Fruit fly (Drosophila melanogaster) whole organism, prepupa: Measurements from ENCODE around the gene Ugt35A1.

ENCODE experiments used
- CG1621 ChIP-seq: fragments of 200-800 bp; sonication (Bioruptor generic); optimal IDR thresholded peaks from 3 replicates; lab custom pipeline; 2018; ENCODE audit warnings: missing biosample characterization, mild to moderate bottlenecking, missing genetic modification characterization
- CG3919 ChIP-seq: fragments of 200-800 bp; sonication (Bioruptor generic); optimal IDR thresholded peaks from 3 replicates; lab custom pipeline; 2016; ENCODE audit warnings: missing biosample characterization, missing genetic modification characterization
- CG8632 ChIP-seq: fragments of 200-800 bp; sonication (Bioruptor generic); optimal IDR thresholded peaks from 3 replicates; lab custom pipeline; 2016; ENCODE audit warnings: missing biosample characterization, missing genetic modification characterization
- Gug ChIP-seq: fragments of 200-800 bp; sonication (Bioruptor generic); IDR thresholded peaks from 2 replicates; pipeline ENCODE4 v1.3.6; 2022; ENCODE audit warnings: missing biosample characterization, missing genetic modification characterization
- Met ChIP-seq: fragments of 200-800 bp; sonication (Bioruptor generic); optimal IDR thresholded peaks from 3 replicates; lab custom pipeline; 2016; ENCODE audit warnings: missing biosample characterization, missing genetic modification characterization
- Sox14 ChIP-seq: fragments of 200-800 bp; sonication (Bioruptor generic); optimal IDR thresholded peaks from 3 replicates; lab custom pipeline; 2016; ENCODE audit warnings: missing biosample characterization, missing genetic modification characterization
- salr ChIP-seq, 2 experiments: fragments of 200-800 bp; sonication (Bioruptor generic); optimal IDR thresholded peaks; 3 replicates each; lab custom pipeline; 2016 to 2018; ENCODE audit warnings: missing biosample characterization in 2 of 2, missing genetic modification characterization in 2 of 2, mild to moderate bottlenecking in 1 of 2

DNA sequence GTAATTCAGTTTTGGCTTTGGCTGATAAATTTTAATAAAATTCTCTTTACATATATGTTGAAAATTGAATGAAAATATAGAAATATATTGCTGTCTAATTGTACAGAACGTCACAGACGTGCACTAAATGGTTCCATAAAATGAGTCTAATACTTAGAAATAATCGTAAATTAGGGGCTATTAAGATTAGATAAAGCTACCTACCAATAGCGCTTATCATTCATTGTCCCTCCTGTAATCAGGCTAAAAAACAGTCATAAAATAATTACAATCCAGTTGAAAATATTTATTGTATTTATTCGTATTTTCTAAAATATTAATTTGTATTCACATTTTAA lies 674 bp upstream of the Ugt35A1 start:
- no peak for TF ChIP-seq Gug (GFP tag; lab: Robert Waterston, UW)
- no peak for TF ChIP-seq Sox14
- TF ChIP-seq Met (GFP tag; lab: Kevin White, UChicago), result no peak
- TF ChIP-seq CG1621 (tag; lab: Kevin White, UChicago), result no peak
- TF ChIP-seq CG8632, result no peak
- TF ChIP-seq CG3919 (GFP tag; lab: Kevin White, UChicago), result no peak
- TF ChIP-seq salr (GFP tag; optimal IDR thresholded peaks at IDR 0.05; lab: Kevin White, UChicago), result no peak
